Worm (Caenorhabditis elegans): ENCODE results near the gene tbx-9.

tbx-9 gene

DNA sequence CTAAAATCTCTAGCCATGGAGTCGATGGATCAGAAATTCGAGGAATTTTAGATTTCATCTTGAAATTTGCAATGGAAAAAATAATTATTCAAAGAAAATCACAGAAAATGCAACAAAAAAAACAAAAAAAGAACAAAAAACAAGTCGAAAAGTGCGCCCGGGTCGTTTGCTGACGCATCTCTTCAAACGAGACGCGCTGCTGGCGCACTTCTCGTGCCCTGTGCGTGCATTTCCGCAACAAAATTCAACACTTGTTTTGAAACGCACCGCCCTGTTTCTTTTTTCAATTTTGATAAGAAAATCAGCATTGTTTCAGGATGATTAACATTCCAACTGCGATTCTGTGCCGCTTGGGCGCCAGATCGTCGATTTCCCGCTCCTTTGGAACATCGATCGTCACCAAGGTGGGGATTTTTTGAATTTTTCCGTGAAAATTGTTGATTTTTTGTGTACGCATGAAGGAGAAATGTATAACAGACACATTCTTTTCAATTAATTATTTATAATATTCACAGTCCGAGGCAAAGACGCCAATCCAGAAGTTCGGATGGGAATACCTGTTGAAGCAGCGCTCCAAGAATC is 7.6 kb downstream of the tbx-9 start, which contains the start of the genes jmjd-4 and mev-1:
jmjd-4 (minus strand) TSS at position 58 of the 582 bp plus-strand sequence.
mev-1 (plus strand) TSS at position 317 of the 582 bp plus-strand sequence.
- TF ChIP-seq tab-1 (GFP tag; IDR thresholded peaks at IDR 0.05) (no peak), cog-1 (tag; optimal IDR thresholded peaks at IDR 0.05) (peak; percentile 51), ref-1 (GFP tag; conservative IDR thresholded peaks at IDR 0.05) (no peak), ztf-23 (GFP tag; IDR thresholded peaks at IDR 0.05) (peak; percentile 52; the same call in 1 of the 2 replicates), med-1 (GFP tag; optimal IDR thresholded peaks at IDR 0.05; ENCODE audit: insufficient read depth) (no peak), T22C8.4 (GFP tag; IDR thresholded peaks at IDR 0.05) (0 out of 2 replicates have a peak, but pooled peaks have one; percentile 19), klf-2 (GFP tag; conservative IDR thresholded peaks at IDR 0.05) (no peak), flt-1 (GFP tag; IDR thresholded peaks at IDR 0.05) (no peak), ztf-29 (GFP tag; IDR thresholded peaks at IDR 0.05) (no peak)

DNA sequence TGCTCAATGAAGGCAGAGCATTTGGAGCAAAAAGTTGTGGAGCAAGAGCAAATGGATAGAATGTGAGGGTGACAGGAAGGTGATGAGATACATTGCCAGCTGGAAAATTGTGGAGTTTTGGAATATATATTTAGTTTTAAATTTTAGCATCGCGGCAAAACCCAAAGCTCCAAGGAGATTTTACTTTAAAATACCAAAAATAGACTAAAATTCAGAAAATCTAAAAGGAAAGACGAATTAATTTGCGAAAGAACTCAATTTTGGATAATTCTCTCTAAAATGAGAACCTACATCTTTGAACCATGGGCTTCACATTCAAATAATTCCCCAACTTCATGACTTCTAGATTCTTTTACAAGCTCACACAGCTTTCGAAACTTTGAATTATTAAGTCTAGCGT is 9.1 kb downstream of the tbx-9 start, which contains the start of gene T07C4.12:
T07C4.12 (minus strand) TSS at position 101 of the 400 bp plus-strand sequence.
- TF ChIP-seq cog-1 (tag; optimal IDR thresholded peaks at IDR 0.05) (no peak), klf-2 (GFP tag; conservative IDR thresholded peaks at IDR 0.05) (no peak), flt-1 (GFP tag; IDR thresholded peaks at IDR 0.05) (no peak), ref-1 (GFP tag; conservative IDR thresholded peaks at IDR 0.05) (no peak), tab-1 (GFP tag; IDR thresholded peaks at IDR 0.05) (no peak), med-1 (GFP tag; optimal IDR thresholded peaks at IDR 0.05; ENCODE audit: insufficient read depth) (no peak), ztf-23 (GFP tag; IDR thresholded peaks at IDR 0.05) (no peak), ztf-29 (GFP tag; IDR thresholded peaks at IDR 0.05) (no peak), T22C8.4 (GFP tag; IDR thresholded peaks at IDR 0.05) (no peak)

DNA sequence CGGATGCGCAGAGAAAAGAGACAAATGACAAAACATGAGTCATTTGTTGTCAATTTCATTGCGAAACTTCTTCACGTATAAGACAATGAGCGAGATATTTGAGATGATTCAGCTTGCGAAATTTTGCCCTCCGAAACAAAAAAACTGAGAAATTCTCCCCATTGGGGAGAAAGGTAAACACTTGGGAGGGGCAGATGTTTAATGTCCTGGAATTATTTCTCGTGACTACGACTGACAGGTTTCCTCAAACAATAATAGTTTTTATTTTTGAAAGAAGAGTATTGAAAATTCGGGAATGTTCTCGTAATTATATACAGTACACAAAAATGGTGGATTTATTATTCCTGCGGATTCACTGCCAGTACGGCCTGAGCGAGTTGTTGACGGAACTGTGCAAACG is 10.4 kb downstream of the tbx-9 start:
- TF ChIP-seq tab-1 (GFP tag; IDR thresholded peaks at IDR 0.05): no peak
- no peak for TF ChIP-seq ref-1 (GFP tag; conservative IDR thresholded peaks at IDR 0.05)
- TF ChIP-seq klf-2 (GFP tag; conservative IDR thresholded peaks at IDR 0.05): no peak
- no peak for TF ChIP-seq ztf-29 (GFP tag; IDR thresholded peaks at IDR 0.05)
- no peak for TF ChIP-seq T22C8.4 (GFP tag; IDR thresholded peaks at IDR 0.05)
- TF ChIP-seq cog-1 (tag; optimal IDR thresholded peaks at IDR 0.05): no peak
- no peak for TF ChIP-seq ztf-23 (GFP tag; IDR thresholded peaks at IDR 0.05)
- no peak for TF ChIP-seq med-1 (GFP tag; optimal IDR thresholded peaks at IDR 0.05; ENCODE audit: insufficient read depth)
- TF ChIP-seq flt-1 (GFP tag; IDR thresholded peaks at IDR 0.05): no peak

DNA sequence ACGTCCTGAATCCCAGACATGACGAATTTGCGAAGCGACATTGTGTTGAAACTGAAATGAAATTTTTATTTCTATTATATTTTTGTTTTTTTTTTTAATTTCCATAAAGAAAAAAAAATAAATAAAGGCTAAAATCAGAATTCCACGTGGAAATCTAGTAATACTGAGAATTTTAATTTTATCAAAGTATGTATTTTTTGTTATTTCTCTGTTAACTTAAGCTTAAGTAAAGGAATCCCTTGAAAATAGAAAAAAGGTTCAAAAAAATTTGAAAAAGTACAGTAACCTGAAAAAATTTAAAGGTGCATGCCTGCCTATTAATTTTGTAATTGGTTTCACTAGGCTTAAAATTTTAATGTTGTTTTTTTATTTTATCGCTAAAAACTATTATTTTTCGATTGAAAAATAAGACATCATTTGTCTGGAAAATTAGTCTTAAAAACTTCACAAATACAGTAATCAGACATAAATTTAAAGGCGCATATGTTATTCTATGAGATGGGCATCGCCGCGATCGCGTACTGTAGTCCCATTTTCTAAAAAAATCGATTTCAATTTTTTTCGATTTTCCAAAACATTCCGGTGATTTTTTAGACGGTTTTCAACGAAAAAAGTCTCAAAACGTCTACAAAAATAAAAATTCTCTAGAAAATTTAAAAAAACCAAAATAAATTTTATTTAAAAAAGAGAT is 11.1 kb downstream of the tbx-9 start, which contains the start of gene nex-2:
nex-2 (minus strand) TSS at position 51 of the 691 bp plus-strand sequence.
- TF ChIP-seq ztf-29 (GFP tag; IDR thresholded peaks at IDR 0.05) (no peak), tab-1 (GFP tag; IDR thresholded peaks at IDR 0.05) (no peak), klf-2 (GFP tag; conservative IDR thresholded peaks at IDR 0.05) (no peak), med-1 (GFP tag; optimal IDR thresholded peaks at IDR 0.05; ENCODE audit: insufficient read depth) (no peak), cog-1 (tag; optimal IDR thresholded peaks at IDR 0.05) (no peak), ztf-23 (GFP tag; IDR thresholded peaks at IDR 0.05) (no peak), T22C8.4 (GFP tag; IDR thresholded peaks at IDR 0.05) (no peak), ref-1 (GFP tag; conservative IDR thresholded peaks at IDR 0.05) (no peak), flt-1 (GFP tag; IDR thresholded peaks at IDR 0.05) (no peak)

- TF ChIP-seq klf-2 (GFP tag; conservative IDR thresholded peaks at IDR 0.05): no peak
- no peak for TF ChIP-seq flt-1 (GFP tag; IDR thresholded peaks at IDR 0.05)
- no peak for TF ChIP-seq ref-1 (GFP tag; conservative IDR thresholded peaks at IDR 0.05)
- TF ChIP-seq ztf-29 (GFP tag; IDR thresholded peaks at IDR 0.05): no peak
- no peak for TF ChIP-seq T22C8.4 (GFP tag; IDR thresholded peaks at IDR 0.05)
- no peak for TF ChIP-seq med-1 (GFP tag; optimal IDR thresholded peaks at IDR 0.05; ENCODE audit: insufficient read depth)
- TF ChIP-seq cog-1 (tag; optimal IDR thresholded peaks at IDR 0.05): no peak
- no peak for TF ChIP-seq tab-1 (GFP tag; IDR thresholded peaks at IDR 0.05)
- TF ChIP-seq ztf-23 (GFP tag; IDR thresholded peaks at IDR 0.05): no peak
These were observed 11.8 kb downstream of the tbx-9 start for ce11 chrIII:10329811-10330210.

- TF ChIP-seq T22C8.4 (GFP tag; IDR thresholded peaks at IDR 0.05) (no peak), klf-2 (GFP tag; conservative IDR thresholded peaks at IDR 0.05) (no peak), flt-1 (GFP tag; IDR thresholded peaks at IDR 0.05) (no peak), tab-1 (GFP tag; IDR thresholded peaks at IDR 0.05) (no peak), ztf-23 (GFP tag; IDR thresholded peaks at IDR 0.05) (no peak), med-1 (GFP tag; optimal IDR thresholded peaks at IDR 0.05; ENCODE audit: insufficient read depth) (no peak), ztf-29 (GFP tag; IDR thresholded peaks at IDR 0.05) (no peak), ref-1 (GFP tag; conservative IDR thresholded peaks at IDR 0.05) (no peak), cog-1 (tag; optimal IDR thresholded peaks at IDR 0.05) (no peak)
These were observed 12.8 kb downstream of the tbx-9 start for ce11 chrIII:10328565-10329541.

DNA sequence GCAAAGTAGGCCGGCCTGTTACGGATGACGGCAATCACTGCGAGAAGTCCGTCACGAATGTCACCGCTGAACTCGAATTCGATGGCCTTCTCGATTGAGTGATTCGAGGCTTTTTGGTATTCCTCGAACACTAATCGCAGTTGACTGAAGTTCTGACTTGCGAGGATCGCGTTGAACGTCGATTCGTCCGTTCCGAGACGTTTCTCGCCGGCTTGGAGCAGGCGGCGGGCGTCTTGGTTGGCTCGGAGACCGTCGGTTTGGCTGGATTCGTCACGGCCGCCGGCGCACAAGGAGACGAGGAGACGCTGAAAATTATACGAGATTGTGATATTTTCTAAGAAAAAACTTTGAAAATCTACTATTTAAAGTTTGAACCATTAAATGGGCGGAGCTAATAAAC is 15.3 kb downstream of the tbx-9 start:
- TF ChIP-seq ref-1 (GFP tag; conservative IDR thresholded peaks at IDR 0.05): no peak
- TF ChIP-seq flt-1 (GFP tag; IDR thresholded peaks at IDR 0.05): no peak
- TF ChIP-seq ztf-23 (GFP tag; IDR thresholded peaks at IDR 0.05): no peak
- no peak for TF ChIP-seq med-1 (GFP tag; optimal IDR thresholded peaks at IDR 0.05; ENCODE audit: insufficient read depth)
- no peak for TF ChIP-seq cog-1 (tag; optimal IDR thresholded peaks at IDR 0.05)
- no peak for TF ChIP-seq klf-2 (GFP tag; conservative IDR thresholded peaks at IDR 0.05)
- no peak for TF ChIP-seq T22C8.4 (GFP tag; IDR thresholded peaks at IDR 0.05)
- TF ChIP-seq tab-1 (GFP tag; IDR thresholded peaks at IDR 0.05): no peak
- TF ChIP-seq ztf-29 (GFP tag; IDR thresholded peaks at IDR 0.05): no peak

DNA sequence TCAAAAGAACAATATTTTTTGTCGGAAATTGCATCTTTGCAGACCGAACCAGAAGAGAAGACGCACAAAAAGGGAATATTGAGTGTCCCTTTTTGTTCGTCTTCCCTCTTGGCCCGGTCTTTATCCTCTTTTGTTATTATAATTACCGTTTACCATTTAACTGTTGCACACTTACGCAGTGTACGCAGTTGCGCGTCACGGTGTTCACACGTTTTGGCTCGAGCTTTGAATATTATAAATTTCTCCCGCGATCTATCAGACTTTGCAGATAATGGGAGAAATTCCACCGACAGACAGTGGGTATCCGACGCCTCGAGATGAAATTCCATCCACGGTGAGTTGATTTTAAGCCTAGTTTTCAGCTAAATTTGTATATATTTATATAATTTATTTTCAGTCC is 20.9 kb downstream of the tbx-9 start, which contains the start of gene sas-7:
sas-7 (plus strand) TSS at position 232 of the 400 bp plus-strand sequence.
- TF ChIP-seq tab-1 (GFP tag; IDR thresholded peaks at IDR 0.05): no peak
- no peak for TF ChIP-seq med-1 (GFP tag; optimal IDR thresholded peaks at IDR 0.05; ENCODE audit: insufficient read depth)
- TF ChIP-seq ztf-23 (GFP tag; IDR thresholded peaks at IDR 0.05): no peak
- no peak for TF ChIP-seq ztf-29 (GFP tag; IDR thresholded peaks at IDR 0.05)
- no peak for TF ChIP-seq T22C8.4 (GFP tag; IDR thresholded peaks at IDR 0.05)
- no peak for TF ChIP-seq cog-1 (tag; optimal IDR thresholded peaks at IDR 0.05)
- no peak for TF ChIP-seq klf-2 (GFP tag; conservative IDR thresholded peaks at IDR 0.05)
- TF ChIP-seq flt-1 (GFP tag; IDR thresholded peaks at IDR 0.05): no peak
- TF ChIP-seq ref-1 (GFP tag; conservative IDR thresholded peaks at IDR 0.05): no peak

Measured in whole organism, midembryonic.